Worm (Caenorhabditis elegans) whole organism, young adult: ENCODE results near the gene pkhm-2.

Experiments used
- B0035.1 ChIP-seq: sonication (generic microtip); optimal IDR thresholded peaks from 2 replicates; lab custom pipeline; 2016; ENCODE audit warnings: missing genetic modification characterization, mild to moderate bottlenecking, missing compliant biosample characterization, missing genotype, missing genetic modification reagents
- C17E4.6 ChIP-seq: fragments of 200-800 bp; sonication (Bioruptor generic); IDR thresholded peaks from 2 replicates; pipeline ENCODE4 v1.3.6; 2022; ENCODE audit warnings: missing genetic modification reagents, missing genetic modification characterization, missing compliant biosample characterization
- F22D6.2 ChIP-seq: sonication (generic microtip); optimal IDR thresholded peaks from 2 replicates; lab custom pipeline; 2016; ENCODE audit warnings: mild to moderate bottlenecking, missing genetic modification characterization, missing compliant biosample characterization
- F23B12.7 ChIP-seq: sonication (generic microtip); optimal IDR thresholded peaks from 2 replicates; lab custom pipeline; 2017; ENCODE audit warnings: missing genetic modification characterization, mild to moderate bottlenecking, missing compliant biosample characterization, antibody characterized with exemption, moderate library complexity; ENCODE audit not compliant: insufficient read depth
- F37B4.10 ChIP-seq: fragments of 200-800 bp; sonication (Bioruptor generic); IDR thresholded peaks from 2 replicates; pipeline ENCODE4 v1.3.6; 2022; ENCODE audit warnings: missing genetic modification characterization, missing compliant biosample characterization
- F49E8.2 ChIP-seq: sonication (generic microtip); optimal IDR thresholded peaks from 3 replicates; lab custom pipeline; 2017; ENCODE audit warnings: missing genetic modification characterization, mild to moderate bottlenecking, missing compliant biosample characterization, antibody characterized with exemption, moderate library complexity; ENCODE audit not compliant: insufficient read depth
- K11D2.4 ChIP-seq: fragments of 200-800 bp; sonication (Bioruptor generic); IDR thresholded peaks from 2 replicates; pipeline ENCODE4 v1.3.6; 2022; ENCODE audit warnings: missing genetic modification reagents, missing genetic modification characterization, missing compliant biosample characterization
- K12H6.12 ChIP-seq: fragments of 200-800 bp; sonication (Bioruptor generic); optimal IDR thresholded peaks from 2 replicates; lab custom pipeline; 2018; ENCODE audit warnings: mild to moderate bottlenecking, missing genetic modification characterization, missing compliant biosample characterization
- Y56A3A.18 ChIP-seq: fragments of 200-800 bp; sonication (Bioruptor generic); IDR thresholded peaks from 2 replicates; pipeline ENCODE4 v1.3.6; 2022; ENCODE audit warnings: missing genetic modification reagents, missing genetic modification characterization, missing compliant biosample characterization
- Y95B8A.8 ChIP-seq: fragments of 200-800 bp; sonication (Bioruptor generic); IDR thresholded peaks from 2 replicates; pipeline ENCODE4 v1.3.6; 2022; ENCODE audit warnings: missing genetic modification reagents, missing genetic modification characterization, missing compliant biosample characterization
- akir-1 ChIP-seq: fragments of 200-800 bp; sonication (Bioruptor generic); optimal IDR thresholded peaks from 2 replicates; lab custom pipeline; 2018; ENCODE audit warnings: mild to moderate bottlenecking, missing genetic modification characterization, moderate library complexity, missing compliant biosample characterization
- aptf-3 ChIP-seq: fragments of 200-800 bp; sonication (Bioruptor generic); IDR thresholded peaks from 2 replicates; pipeline ENCODE4 v1.3.6; 2022; ENCODE audit warnings: missing genetic modification characterization, missing compliant biosample characterization
- atf-7 ChIP-seq: sonication (generic microtip); optimal IDR thresholded peaks from 2 replicates; lab custom pipeline; 2017; ENCODE audit warnings: mild to moderate bottlenecking, missing genetic modification characterization, missing compliant biosample characterization
- attf-3 ChIP-seq: fragments of 200-800 bp; sonication (Bioruptor generic); conservative IDR thresholded peaks from 2 replicates; pipeline ENCODE4 v1.3.6; 2022; ENCODE audit warnings: missing genetic modification reagents, missing genetic modification characterization, missing compliant biosample characterization
- attf-5 ChIP-seq: fragments of 200-800 bp; sonication (Bioruptor generic); optimal IDR thresholded peaks from 2 replicates; lab custom pipeline; 2018; ENCODE audit warnings: mild to moderate bottlenecking, missing genetic modification characterization, missing compliant biosample characterization
- attf-6 ChIP-seq: fragments of 200-800 bp; sonication (Bioruptor generic); IDR thresholded peaks from 2 replicates; pipeline ENCODE4 v1.3.6; 2022; ENCODE audit warnings: missing genetic modification reagents, missing genetic modification characterization, missing compliant biosample characterization
- cebp-2 ChIP-seq: fragments of 200-800 bp; sonication (Bioruptor generic); IDR thresholded peaks from 2 replicates; pipeline ENCODE4 v1.3.6; 2022; ENCODE audit warnings: missing genetic modification characterization, missing compliant biosample characterization
- die-1 ChIP-seq: sonication (generic microtip); optimal IDR thresholded peaks from 2 replicates; lab custom pipeline; 2016; ENCODE audit warnings: missing genotype, mild to moderate bottlenecking, missing genetic modification characterization, missing compliant biosample characterization
- egl-18 ChIP-seq: fragments of 200-800 bp; sonication (Bioruptor generic); IDR thresholded peaks from 2 replicates; pipeline ENCODE4 v1.3.6; 2022; ENCODE audit warnings: missing genetic modification reagents, missing genetic modification characterization, missing compliant biosample characterization
- egl-44 ChIP-seq: fragments of 200-800 bp; sonication (Bioruptor generic); IDR thresholded peaks from 2 replicates; pipeline ENCODE4 v1.3.6; 2022; ENCODE audit warnings: missing genetic modification reagents, missing genetic modification characterization, missing compliant biosample characterization
- egrh-3 ChIP-seq: fragments of 200-800 bp; sonication (Bioruptor generic); IDR thresholded peaks from 2 replicates; pipeline ENCODE4 v1.3.6; 2022; ENCODE audit warnings: missing genetic modification reagents, missing genetic modification characterization, missing compliant biosample characterization
- fkh-3 ChIP-seq: sonication (generic microtip); optimal IDR thresholded peaks from 2 replicates; lab custom pipeline; 2016; ENCODE audit warnings: mild to moderate bottlenecking, missing genetic modification characterization, missing compliant biosample characterization
- gei-17 ChIP-seq: fragments of 200-800 bp; sonication (Bioruptor generic); optimal IDR thresholded peaks from 2 replicates; lab custom pipeline; 2018; ENCODE audit warnings: mild to moderate bottlenecking, missing genetic modification characterization, missing compliant biosample characterization
- him-1 ChIP-seq: sonication (generic microtip); optimal IDR thresholded peaks from 2 replicates; lab custom pipeline; 2016; ENCODE audit warnings: missing genotype, missing genetic modification reagents, missing genetic modification characterization, missing compliant biosample characterization
- hlh-12 ChIP-seq: sonication (generic microtip); optimal IDR thresholded peaks from 2 replicates; lab custom pipeline; 2016; ENCODE audit warnings: missing genetic modification characterization, missing compliant biosample characterization
- hmg-1.2 ChIP-seq: fragments of 200-800 bp; sonication (Bioruptor generic); IDR thresholded peaks from 2 replicates; pipeline ENCODE4 v1.3.6; 2022; ENCODE audit warnings: missing genetic modification reagents, missing genetic modification characterization, missing compliant biosample characterization
- hsf-1 ChIP-seq: fragments of 200-800 bp; sonication (Bioruptor generic); IDR thresholded peaks from 2 replicates; pipeline ENCODE4 v1.3.6; 2022; ENCODE audit warnings: missing genetic modification reagents, missing genetic modification characterization, missing compliant biosample characterization
- lin-35 ChIP-seq, 3 experiments: fragments of 150-350 bp in 2 of 3; sonication (generic microtip) in 1 of 3; optimal IDR thresholded peaks; 2 replicates each; lab custom pipeline; 2014 to 2018; ENCODE audit warnings: missing biosample characterization in 3 of 3, missing genetic modification characterization in 3 of 3, missing genetic modification reagents in 3 of 3
- lsl-1 ChIP-seq: fragments of 200-800 bp; sonication (Bioruptor generic); optimal IDR thresholded peaks from 2 replicates; lab custom pipeline; 2018; ENCODE audit warnings: mild to moderate bottlenecking, missing genetic modification characterization, moderate library complexity, missing compliant biosample characterization
- madf-8 ChIP-seq: fragments of 200-800 bp; sonication (Bioruptor generic); conservative IDR thresholded peaks from 2 replicates; pipeline ENCODE4 v1.3.6; 2022; ENCODE audit warnings: missing genetic modification reagents, missing genetic modification characterization, missing compliant biosample characterization
- mel-28 ChIP-seq: sonication (generic microtip); optimal IDR thresholded peaks from 2 replicates; lab custom pipeline; 2016; ENCODE audit warnings: borderline replicate concordance, mild to moderate bottlenecking, missing genetic modification characterization, missing compliant biosample characterization
- mes-4 ChIP-seq: sonication (generic microtip); optimal IDR thresholded peaks from 2 replicates; lab custom pipeline; 2016; ENCODE audit warnings: missing genotype, missing genetic modification characterization, missing compliant biosample characterization
- nfyb-1 ChIP-seq: fragments of 200-800 bp; sonication (Bioruptor generic); IDR thresholded peaks from 2 replicates; pipeline ENCODE4 v1.3.6; 2022; ENCODE audit warnings: missing genetic modification reagents, missing genetic modification characterization, missing compliant biosample characterization
- nhr-80 ChIP-seq: sonication (generic microtip); optimal IDR thresholded peaks from 2 replicates; lab custom pipeline; 2016; ENCODE audit warnings: missing genetic modification characterization, missing compliant biosample characterization
- nhr-90 ChIP-seq: sonication (generic microtip); optimal IDR thresholded peaks from 2 replicates; lab custom pipeline; 2016; ENCODE audit warnings: missing genotype, mild to moderate bottlenecking, missing genetic modification characterization, missing compliant biosample characterization
- pbrm-1 ChIP-seq: fragments of 200-800 bp; sonication (Bioruptor generic); IDR thresholded peaks from 2 replicates; pipeline ENCODE4 v1.3.6; 2022; ENCODE audit warnings: missing genetic modification reagents, missing genetic modification characterization, missing compliant biosample characterization
- pha-4 ChIP-seq: fragments of 150-350 bp; sonication (generic microtip); optimal IDR thresholded peaks from 2 replicates; lab custom pipeline; 2014; ENCODE audit warnings: missing biosample characterization, missing genetic modification reagents, missing genetic modification characterization
- rec-8 ChIP-seq, 2 experiments: sonication (generic microtip); optimal IDR thresholded peaks; 2 replicates each; lab custom pipeline; 2016; ENCODE audit warnings: mild to moderate bottlenecking in 2 of 2, missing genetic modification characterization in 2 of 2, missing genetic modification reagents in 2 of 2, missing genotype in 2 of 2, missing biosample characterization in 1 of 2, missing compliant biosample characterization in 1 of 2, moderate library complexity in 1 of 2
- snpc-1.1 ChIP-seq: sonication (generic microtip); optimal IDR thresholded peaks from 2 replicates; lab custom pipeline; 2017; ENCODE audit warnings: missing genetic modification characterization, mild to moderate bottlenecking, missing compliant biosample characterization, antibody characterized with exemption, moderate library complexity, missing genotype, missing genetic modification reagents; ENCODE audit not compliant: insufficient read depth
- snpc-3.4 ChIP-seq: sonication (generic microtip); optimal IDR thresholded peaks from 2 replicates; lab custom pipeline; 2017; ENCODE audit warnings: missing genetic modification characterization, mild to moderate bottlenecking, missing compliant biosample characterization, antibody characterized with exemption, moderate library complexity, missing genotype, missing genetic modification reagents
- somi-1 ChIP-seq: fragments of 200-800 bp; sonication (Bioruptor generic); optimal IDR thresholded peaks from 2 replicates; lab custom pipeline; 2018; ENCODE audit warnings: mild to moderate bottlenecking, missing genetic modification characterization, missing compliant biosample characterization
- sptf-2 ChIP-seq: fragments of 200-800 bp; sonication (Bioruptor generic); optimal IDR thresholded peaks from 2 replicates; lab custom pipeline; 2018; ENCODE audit warnings: mild to moderate bottlenecking, missing genetic modification characterization, missing compliant biosample characterization
- tbx-9 ChIP-seq: sonication (generic microtip); optimal IDR thresholded peaks from 2 replicates; lab custom pipeline; 2016; ENCODE audit warnings: borderline replicate concordance, missing genetic modification characterization, inconsistent platforms, missing compliant biosample characterization
- tlf-1 ChIP-seq: fragments of 200-800 bp; sonication (Bioruptor generic); optimal IDR thresholded peaks from 2 replicates; lab custom pipeline; 2018; ENCODE audit warnings: mild to moderate bottlenecking, missing genetic modification characterization, missing compliant biosample characterization
- unc-62 ChIP-seq: fragments of 150-350 bp; optimal IDR thresholded peaks from 2 replicates; lab custom pipeline; 2014; ENCODE audit warnings: missing biosample characterization, missing genetic modification reagents, missing genetic modification characterization
- zfh-2 ChIP-seq: fragments of 200-800 bp; sonication (Bioruptor generic); conservative IDR thresholded peaks from 2 replicates; pipeline ENCODE4 v1.3.6; 2022; ENCODE audit warnings: missing genetic modification reagents, missing genetic modification characterization, missing compliant biosample characterization
- ztf-18 ChIP-seq: sonication (generic microtip); optimal IDR thresholded peaks from 2 replicates; lab custom pipeline; 2016; ENCODE audit warnings: missing genotype, mild to moderate bottlenecking, missing genetic modification characterization, missing compliant biosample characterization
- ztf-28 ChIP-seq: fragments of 200-800 bp; sonication (Bioruptor generic); IDR thresholded peaks from 2 replicates; pipeline ENCODE4 v1.3.6; 2022; ENCODE audit warnings: missing genetic modification reagents, missing genetic modification characterization, missing compliant biosample characterization

pkhm-2 gene

DNA sequence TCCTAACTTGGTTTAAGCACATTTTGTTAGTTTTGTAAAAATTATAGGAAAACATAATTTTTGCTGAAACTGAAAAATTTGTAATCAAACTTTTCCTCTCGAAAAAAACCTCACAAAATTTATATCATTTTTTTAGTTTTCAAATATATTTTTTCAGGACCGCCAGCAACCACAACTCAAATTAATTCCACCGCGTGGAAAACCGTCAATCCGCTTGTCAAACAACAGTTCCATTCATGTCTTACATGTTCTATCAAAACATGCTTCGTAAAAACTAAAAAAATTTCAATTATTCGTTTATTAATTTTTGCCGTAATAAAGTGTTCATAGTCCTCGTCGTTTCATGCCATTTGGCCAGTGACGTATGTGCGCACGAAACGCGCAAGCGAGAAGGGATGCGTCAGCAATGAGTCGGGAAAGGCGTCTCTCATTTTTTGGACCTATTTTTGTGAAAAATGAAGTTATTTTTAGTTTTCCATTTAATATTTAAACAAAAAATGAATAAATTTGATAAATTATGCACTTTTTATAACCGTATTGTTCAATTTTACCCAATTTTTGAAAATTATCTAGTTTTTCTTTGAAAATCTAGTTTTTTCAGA, 7.9 kb downstream of the pkhm-2 start, which contains the start of gene ucr-2.2 (continued):
- TF ChIP-seq cebp-2 (GFP tag; lab: Robert Waterston, UW) (no peak), snpc-1.1 (tag; lab: Kevin White, UChicago) (no peak), mel-28 (tag; lab: Kevin White, UChicago) (no peak), nfyb-1 (GFP tag; lab: Robert Waterston, UW) (no peak), lsl-1 (GFP tag; lab: Kevin White, UChicago) (no peak), hmg-1.2 (GFP tag; lab: Robert Waterston, UW) (peak; percentile 49), egrh-3 (GFP tag; lab: Robert Waterston, UW) (no peak), madf-8 (GFP tag; lab: Robert Waterston, UW) (no peak), akir-1 (GFP tag; lab: Kevin White, UChicago) (no peak), gei-17 (peak; percentile 60), F23B12.7 (tag; lab: Kevin White, UChicago) (peak; percentile 68), mes-4 (tag; lab: Kevin White, UChicago) (no peak), unc-62 (GFP tag; lab: Kevin White, UChicago) (no peak), lin-35 (GFP tag; optimal IDR thresholded peaks at IDR 0.05; lab: Kevin White, UChicago) (peak in 1 of 3 experiments; percentile 85), K11D2.4 (GFP tag; lab: Robert Waterston, UW) (peak; percentile 75), attf-6 (GFP tag; lab: Robert Waterston, UW) (no peak), egl-44 (no peak), Y95B8A.8 (no peak), snpc-3.4 (tag; lab: Kevin White, UChicago) (no peak), F49E8.2 (tag; lab: Kevin White, UChicago) (no peak), rec-8 (tag; optimal IDR thresholded peaks at IDR 0.05; lab: Kevin White, UChicago) (no peak), ztf-18 (tag; lab: Kevin White, UChicago) (peak; percentile 96), nhr-80 (peak; percentile 87), nhr-90 (tag; lab: Kevin White, UChicago) (no peak), F22D6.2 (peak; percentile 30), F37B4.10 (GFP tag; lab: Robert Waterston, UW) (no peak), pha-4 (no peak), K12H6.12 (peak; percentile 61), tbx-9 (no peak), sptf-2 (GFP tag; lab: Kevin White, UChicago) (no peak), zfh-2 (GFP tag; lab: Robert Waterston, UW) (peak; percentile 52; the same call in 1 of the 2 replicates), Y56A3A.18 (no peak), tlf-1 (peak; percentile 36), hsf-1 (no peak), pbrm-1 (GFP tag; lab: Robert Waterston, UW) (peak; percentile 75), fkh-3 (tag; lab: Kevin White, UChicago) (no peak), attf-5 (GFP tag; lab: Kevin White, UChicago) (peak; percentile 83), ztf-28 (no peak), B0035.1 (no peak), egl-18 (GFP tag; lab: Robert Waterston, UW) (no peak), atf-7 (tag; lab: Kevin White, UChicago) (peak; percentile 81), aptf-3 (GFP tag; lab: Robert Waterston, UW) (no peak), attf-3 (GFP tag; lab: Robert Waterston, UW) (no peak), him-1 (tag; lab: Kevin White, UChicago) (no peak), C17E4.6 (no peak), die-1 (no peak), somi-1 (peak; percentile 34), hlh-12 (tag; lab: Kevin White, UChicago) (no peak)
